Fruit fly (Drosophila melanogaster) whole organism, embryonic: ENCODE results near the gene CG11679.

Experiments used
- Bgb ChIP-seq: fragments of 200-800 bp; sonication (Bioruptor generic); IDR thresholded peaks from 2 replicates; pipeline ENCODE4 v1.3.6; 2022; ENCODE audit warnings: missing biosample characterization, missing genetic modification characterization; ENCODE audit not compliant: partially characterized antibody
- CG10147 ChIP-seq: fragments of 200-800 bp; sonication (Bioruptor generic); optimal IDR thresholded peaks from 2 replicates; lab custom pipeline; 2019; ENCODE audit warnings: missing biosample characterization, mild to moderate bottlenecking, missing genetic modification characterization, moderate library complexity
- CG1024 ChIP-seq: fragments of 200-800 bp; sonication (Bioruptor generic); IDR thresholded peaks from 2 replicates; pipeline ENCODE4 v1.3.6; 2022; ENCODE audit warnings: missing biosample characterization, missing genetic modification characterization
- CG10267 ChIP-seq: fragments of 200-800 bp; sonication (Bioruptor generic); optimal IDR thresholded peaks from 2 replicates; lab custom pipeline; 2018; ENCODE audit warnings: missing biosample characterization, mild to moderate bottlenecking, missing genetic modification characterization, moderate library complexity
- CG10565 ChIP-seq: fragments of 200-800 bp; sonication (Bioruptor generic); optimal IDR thresholded peaks from 3 replicates; lab custom pipeline; 2016; ENCODE audit warnings: missing biosample characterization, mild to moderate bottlenecking, missing genetic modification characterization
- CG11398 ChIP-seq: fragments of 200-800 bp; sonication (Bioruptor generic); optimal IDR thresholded peaks from 2 replicates; lab custom pipeline; 2016; ENCODE audit warnings: missing biosample characterization, missing genetic modification characterization
- CG11723 ChIP-seq: fragments of 200-800 bp; sonication (Bioruptor generic); optimal IDR thresholded peaks from 2 replicates; lab custom pipeline; 2017; ENCODE audit warnings: missing biosample characterization, mild to moderate bottlenecking, missing genetic modification characterization
- CG17912 ChIP-seq: fragments of 200-800 bp; sonication (Bioruptor generic); optimal IDR thresholded peaks from 2 replicates; lab custom pipeline; 2018; ENCODE audit warnings: missing biosample characterization, mild to moderate bottlenecking, missing genetic modification characterization
- CG2199 ChIP-seq: fragments of 200-800 bp; sonication (Bioruptor generic); IDR thresholded peaks from 3 replicates; pipeline ENCODE4 v1.3.6; 2022; ENCODE audit warnings: missing biosample characterization, missing genetic modification characterization
- CG3065 ChIP-seq: fragments of 200-800 bp; sonication (Bioruptor generic); optimal IDR thresholded peaks from 2 replicates; lab custom pipeline; 2016; ENCODE audit warnings: missing biosample characterization, missing genetic modification characterization
- CG5245 ChIP-seq: fragments of 200-800 bp; sonication (Bioruptor generic); optimal IDR thresholded peaks from 3 replicates; lab custom pipeline; 2016; ENCODE audit warnings: missing biosample characterization, missing genetic modification characterization
- CG6689 ChIP-seq: fragments of 200-800 bp; sonication (Bioruptor generic); IDR thresholded peaks from 2 replicates; pipeline ENCODE4 v1.3.6; 2022; ENCODE audit warnings: missing biosample characterization, missing genetic modification characterization
- CG6854 ChIP-seq: fragments of 200-800 bp; sonication (Bioruptor generic); optimal IDR thresholded peaks from 3 replicates; lab custom pipeline; 2017; ENCODE audit warnings: missing biosample characterization, mild to moderate bottlenecking, missing genetic modification characterization
- CG8924 ChIP-seq: fragments of 200-800 bp; optimal IDR thresholded peaks from 3 replicates; lab custom pipeline; 2019; ENCODE audit warnings: missing biosample characterization, mild to moderate bottlenecking, missing genetic modification characterization, moderate library complexity
- CG9932 ChIP-seq: fragments of 200-800 bp; sonication (Bioruptor generic); IDR thresholded peaks from 2 replicates; pipeline ENCODE4 v1.3.6; 2022; ENCODE audit warnings: missing biosample characterization, missing genetic modification characterization
- CoRest ChIP-seq: fragments of 200-800 bp; sonication (Bioruptor generic); optimal IDR thresholded peaks from 3 replicates; lab custom pipeline; 2018; ENCODE audit warnings: missing biosample characterization, mild to moderate bottlenecking, missing genetic modification characterization, moderate library complexity
- D ChIP-seq, 2 experiments: fragments of 200-800 bp in 1 of 2; fragments of >200 bp in 1 of 2; sonication (Bioruptor generic) in 1 of 2; optimal IDR thresholded peaks; 2 replicates in 1 of 2; 3 replicates in 1 of 2; lab custom pipeline; 2017; ENCODE audit warnings: mild to moderate bottlenecking in 1 of 2, missing biosample characterization in 1 of 2, missing genetic modification characterization in 1 of 2, missing genetic modification reagents in 1 of 2
- Deaf1 ChIP-seq: fragments of 200-800 bp; optimal IDR thresholded peaks from 3 replicates; lab custom pipeline; 2019; ENCODE audit warnings: missing biosample characterization, mild to moderate bottlenecking, missing genetic modification characterization, moderate library complexity
- Dek ChIP-seq: fragments of 200-800 bp; sonication (Bioruptor generic); optimal IDR thresholded peaks from 3 replicates; lab custom pipeline; 2019; ENCODE audit warnings: missing biosample characterization, mild to moderate bottlenecking, missing genetic modification characterization, moderate library complexity
- Fer2 ChIP-seq: fragments of 200-800 bp; sonication (Bioruptor generic); optimal IDR thresholded peaks from 2 replicates; lab custom pipeline; 2018; ENCODE audit warnings: missing biosample characterization, mild to moderate bottlenecking, missing genetic modification characterization, moderate library complexity
- HHEX ChIP-seq: fragments of 200-800 bp; sonication (Bioruptor generic); optimal IDR thresholded peaks from 3 replicates; lab custom pipeline; 2017; ENCODE audit warnings: missing biosample characterization, mild to moderate bottlenecking, missing genetic modification characterization, missing genetic modification reagents
- HLHmδ ChIP-seq: fragments of 200-800 bp; sonication (Bioruptor generic); optimal IDR thresholded peaks from 2 replicates; lab custom pipeline; 2018; ENCODE audit warnings: missing biosample characterization, mild to moderate bottlenecking, missing genetic modification characterization, moderate library complexity
- Hand ChIP-seq: fragments of 200-800 bp; sonication (Bioruptor generic); optimal IDR thresholded peaks from 2 replicates; lab custom pipeline; 2017; ENCODE audit warnings: mild to moderate bottlenecking, missing biosample characterization, missing genetic modification reagents, missing genetic modification characterization
- Meics ChIP-seq: fragments of 200-800 bp; sonication (Bioruptor generic); optimal IDR thresholded peaks from 2 replicates; lab custom pipeline; 2017; ENCODE audit warnings: missing biosample characterization, mild to moderate bottlenecking, missing genetic modification characterization
- Mes4 ChIP-seq: fragments of 200-800 bp; sonication (Bioruptor generic); optimal IDR thresholded peaks from 2 replicates; lab custom pipeline; 2016; ENCODE audit warnings: missing biosample characterization, missing genetic modification characterization
- Oaz ChIP-seq: fragments of 200-800 bp; sonication (Bioruptor generic); IDR thresholded peaks from 2 replicates; pipeline ENCODE4 v1.3.6; 2022; ENCODE audit warnings: missing biosample characterization, missing genetic modification characterization
- Poxn ChIP-seq: fragments of 200-800 bp; sonication (Bioruptor generic); IDR thresholded peaks from 2 replicates; pipeline ENCODE4 v1.3.6; 2022; ENCODE audit warnings: missing biosample characterization, missing genetic modification characterization
- Side ChIP-seq: fragments of 200-800 bp; sonication (Bioruptor generic); optimal IDR thresholded peaks from 2 replicates; lab custom pipeline; 2016; ENCODE audit warnings: missing biosample characterization, missing genetic modification characterization
- Sin3A ChIP-seq: fragments of >200 bp; optimal IDR thresholded peaks from 2 replicates; lab custom pipeline; 2018
- Six4 ChIP-seq: fragments of 200-800 bp; sonication (Bioruptor generic); optimal IDR thresholded peaks from 2 replicates; lab custom pipeline; 2016; ENCODE audit warnings: missing biosample characterization, missing genetic modification characterization
- Vsx1 ChIP-seq: fragments of 200-800 bp; sonication (Bioruptor generic); optimal IDR thresholded peaks from 2 replicates; lab custom pipeline; 2017; ENCODE audit warnings: missing biosample characterization, mild to moderate bottlenecking, missing genetic modification characterization, missing genetic modification reagents
- az2 ChIP-seq: fragments of 200-800 bp; sonication (Bioruptor generic); optimal IDR thresholded peaks from 3 replicates; lab custom pipeline; 2016; ENCODE audit warnings: missing biosample characterization, missing genetic modification characterization
- bowl ChIP-seq: fragments of 200-800 bp; sonication (Bioruptor generic); IDR thresholded peaks from 2 replicates; pipeline ENCODE4 v1.3.6; 2022; ENCODE audit warnings: missing biosample characterization, missing genetic modification characterization
- cas ChIP-seq: fragments of 200-800 bp; sonication (Bioruptor generic); IDR thresholded peaks from 2 replicates; pipeline ENCODE4 v1.3.6; 2022; ENCODE audit warnings: missing biosample characterization, missing genetic modification characterization
- chif ChIP-seq, 2 experiments: fragments of 200-800 bp; sonication (Bioruptor generic); optimal IDR thresholded peaks; 3 replicates each; lab custom pipeline; 2016; ENCODE audit warnings: missing biosample characterization in 2 of 2, missing genetic modification characterization in 2 of 2
- dysf ChIP-seq: fragments of 200-800 bp; sonication (Bioruptor generic); IDR thresholded peaks from 3 replicates; pipeline ENCODE4 v1.3.6; 2022; ENCODE audit warnings: missing biosample characterization, missing genetic modification characterization
- ems ChIP-seq: fragments of 200-800 bp; sonication (Bioruptor generic); optimal IDR thresholded peaks from 3 replicates; lab custom pipeline; 2016; ENCODE audit warnings: missing biosample characterization, missing genetic modification characterization
- fu2 ChIP-seq: fragments of 200-800 bp; sonication (Bioruptor generic); optimal IDR thresholded peaks from 2 replicates; lab custom pipeline; 2016; ENCODE audit warnings: missing biosample characterization, missing genetic modification characterization
- kay ChIP-seq: fragments of 200-800 bp; sonication (Bioruptor generic); optimal IDR thresholded peaks from 2 replicates; lab custom pipeline; 2016; ENCODE audit warnings: missing biosample characterization, missing genetic modification characterization
- nom ChIP-seq: fragments of 200-800 bp; sonication (Bioruptor generic); optimal IDR thresholded peaks from 2 replicates; lab custom pipeline; 2017; ENCODE audit warnings: missing biosample characterization, missing genetic modification characterization, mild to moderate bottlenecking, moderate library complexity, missing genetic modification reagents
- phol ChIP-seq: fragments of 200-800 bp; sonication (Bioruptor generic); optimal IDR thresholded peaks from 3 replicates; lab custom pipeline; 2018; ENCODE audit warnings: missing biosample characterization, mild to moderate bottlenecking, missing genetic modification characterization, moderate library complexity
- pum ChIP-seq: fragments of 200-800 bp; sonication (Bioruptor generic); optimal IDR thresholded peaks from 2 replicates; lab custom pipeline; 2016; ENCODE audit warnings: missing biosample characterization, missing genetic modification characterization
- sens ChIP-seq: fragments of 200-800 bp; sonication (Bioruptor generic); peaks from one replicate; lab custom pipeline; 2016; ENCODE audit warnings: missing biosample characterization, missing genetic modification characterization
- so ChIP-seq: fragments of 200-800 bp; sonication (Bioruptor generic); IDR thresholded peaks from 3 replicates; pipeline ENCODE4 v1.3.6; 2022; ENCODE audit warnings: missing biosample characterization, missing genetic modification characterization
- sug ChIP-seq: fragments of 200-800 bp; optimal IDR thresholded peaks from 2 replicates; lab custom pipeline; 2019; ENCODE audit warnings: missing biosample characterization, mild to moderate bottlenecking, missing genetic modification characterization, moderate library complexity
- tio ChIP-seq: fragments of 200-800 bp; sonication (Bioruptor generic); optimal IDR thresholded peaks from 2 replicates; lab custom pipeline; 2017; ENCODE audit warnings: missing biosample characterization, missing genetic modification characterization, inconsistent platforms

The CG11679 gene

dm6 chrX:15696854-15697540, 41.8 kb downstream of the CG11679 start, which contains the start of gene CG8128 (continued):
- TF ChIP-seq CG5245 (GFP tag; lab: Kevin White, UChicago) (no peak), Side (GFP tag; lab: Kevin White, UChicago) (no peak), ems (GFP tag; lab: Kevin White, UChicago) (no peak), HLHmδ (GFP tag; lab: Kevin White, UChicago) (no peak), CoRest (tag; lab: Kevin White, UChicago) (peak; percentile 20), CG6689 (no peak), Poxn (GFP tag; lab: Robert Waterston, UW) (no peak), D (optimal IDR thresholded peaks at IDR 0.05; lab: Kevin White, UChicago) (no peak), D (GFP tag; optimal IDR thresholded peaks at IDR 0.05; lab: Kevin White, UChicago) (no peak), kay (no peak), CG10147 (GFP tag; lab: Kevin White, UChicago) (no peak), CG6854 (GFP tag; lab: Kevin White, UChicago) (no peak), Deaf1 (tag; lab: Kevin White, UChicago) (no peak), Six4 (GFP tag; lab: Kevin White, UChicago) (no peak), Vsx1 (no peak), sens (peak; percentile 79), CG10267 (tag; lab: Kevin White, UChicago) (no peak), nom (GFP tag; lab: Kevin White, UChicago) (no peak), Dek (tag; lab: Kevin White, UChicago) (no peak), CG11398 (GFP tag; lab: Kevin White, UChicago) (no peak), CG2199 (no peak), tio (GFP tag; lab: Kevin White, UChicago) (no peak), Hand (GFP tag; lab: Kevin White, UChicago) (no peak), HHEX (GFP tag; lab: Kevin White, UChicago) (no peak), Meics (GFP tag; lab: Kevin White, UChicago) (no peak), so (GFP tag; lab: Robert Waterston, UW) (no peak), dysf (GFP tag; lab: Robert Waterston, UW) (0 out of 3 replicates have a peak, but pooled peaks have one; percentile 6), CG8924 (tag; lab: Kevin White, UChicago) (no peak), Oaz (GFP tag; lab: Robert Waterston, UW) (no peak), chif (GFP tag; optimal IDR thresholded peaks at IDR 0.05; lab: Kevin White, UChicago) (no peak), az2 (GFP tag; lab: Kevin White, UChicago) (no peak), phol (peak; percentile 15), fu2 (no peak), CG1024 (GFP tag; lab: Robert Waterston, UW) (no peak), CG11723 (GFP tag; lab: Kevin White, UChicago) (no peak), cas (GFP tag; lab: Robert Waterston, UW) (no peak), Mes4 (GFP tag; lab: Kevin White, UChicago) (no peak), Bgb (GFP tag; lab: Robert Waterston, UW) (no peak), sug (tag; lab: Kevin White, UChicago) (no peak), CG17912 (GFP tag; lab: Kevin White, UChicago) (no peak), CG9932 (GFP tag; lab: Robert Waterston, UW) (peak; percentile 18; the same call in 1 of the 2 replicates), Fer2 (tag; lab: Kevin White, UChicago) (no peak), CG3065 (GFP tag; lab: Kevin White, UChicago) (no peak), Sin3A (peak; percentile 42), CG10565 (GFP tag; lab: Kevin White, UChicago) (no peak), pum (GFP tag; lab: Kevin White, UChicago) (no peak), bowl (GFP tag; lab: Robert Waterston, UW) (no peak)
